Fruit fly (Drosophila melanogaster): ENCODE results near the gene Axud1.

Axud1 gene

dm6 chr2L:2404631-2405030, 39.5 kb downstream of the Axud1 start:
- TF ChIP-seq seq (GFP tag; IDR thresholded peaks at IDR 0.05) (no peak), Hr39 (optimal IDR thresholded peaks at IDR 0.05) (peak; percentile 66)

- TF ChIP-seq kni (GFP tag; optimal IDR thresholded peaks at IDR 0.05) (peak; percentile 14), Blimp-1 (GFP tag; optimal IDR thresholded peaks at IDR 0.05) (no peak), vfl (GFP tag; optimal IDR thresholded peaks at IDR 0.05) (no peak), ken (GFP tag; IDR thresholded peaks at IDR 0.05) (no peak), Drgx (GFP tag; IDR thresholded peaks at IDR 0.05) (peak; percentile 76), CG17359 (tag; optimal IDR thresholded peaks at IDR 0.05) (peak; percentile 20), Scr (GFP tag; IDR thresholded peaks at IDR 0.05; ENCODE audit: partially characterized antibody) (no peak), caup (GFP tag; optimal IDR thresholded peaks at IDR 0.05; ENCODE audit: severe bottlenecking) (no peak), ewg (GFP tag; optimal IDR thresholded peaks at IDR 0.05) (no peak), CG6689 (GFP tag; IDR thresholded peaks at IDR 0.05) (peak; percentile 27; the same call in 1 of the 2 replicates), p53 (GFP tag; optimal IDR thresholded peaks at IDR 0.05) (no peak), CG8478 (optimal IDR thresholded peaks at IDR 0.05) (no peak), Nf-YB (GFP tag; optimal IDR thresholded peaks at IDR 0.05) (no peak), slou (GFP tag; optimal IDR thresholded peaks at IDR 0.05) (no peak), mam (GFP tag; optimal IDR thresholded peaks at IDR 0.05) (no peak), CG34422 (GFP tag; IDR thresholded peaks at IDR 0.05) (no peak), CG34224 (GFP tag; IDR thresholded peaks at IDR 0.05; ENCODE audit: partially characterized antibody) (no peak), ac (GFP tag; optimal IDR thresholded peaks at IDR 0.05) (no peak), CG13775 (GFP tag; optimal IDR thresholded peaks at IDR 0.05) (no peak), CG12155 (GFP tag; optimal IDR thresholded peaks at IDR 0.05) (no peak), CG13123 (GFP tag; optimal IDR thresholded peaks at IDR 0.05) (no peak), Ptx1 (GFP tag; IDR thresholded peaks at IDR 0.05) (0 out of 2 replicates have a peak, but pooled peaks have one; percentile 20), croc (GFP tag; conservative IDR thresholded peaks at IDR 0.05) (no peak), NFAT (GFP tag; IDR thresholded peaks at IDR 0.05) (no peak), lov (optimal IDR thresholded peaks at IDR 0.05) (no peak), lov (GFP tag; IDR thresholded peaks at IDR 0.05) (no peak), prd (optimal IDR thresholded peaks at IDR 0.05) (no peak), prd (GFP tag; IDR thresholded peaks at IDR 0.05) (peak; percentile 33; the same call in 1 of the 3 replicates), lmd (GFP tag; IDR thresholded peaks at IDR 0.05) (no peak), Fer2 (tag; optimal IDR thresholded peaks at IDR 0.05) (no peak), CG34376 (GFP tag; optimal IDR thresholded peaks at IDR 0.05) (no peak), HLH54F (GFP tag; optimal IDR thresholded peaks at IDR 0.05) (no peak), CG4617 (GFP tag; optimal IDR thresholded peaks at IDR 0.05; ENCODE audit: borderline replicate concordance) (no peak), MESR4 (GFP tag; optimal IDR thresholded peaks at IDR 0.05) (no peak), CG9215 (GFP tag; IDR thresholded peaks at IDR 0.05) (no peak), Ets65A (GFP tag) (peak; percentile 87), Side (GFP tag; optimal IDR thresholded peaks at IDR 0.05) (no peak), CG12659 (GFP tag; optimal IDR thresholded peaks at IDR 0.05) (no peak), CG1233 (GFP tag; optimal IDR thresholded peaks at IDR 0.05) (no peak), ase (GFP tag; IDR thresholded peaks at IDR 0.05) (no peak), CG3281 (GFP tag; optimal IDR thresholded peaks at IDR 0.05) (no peak), dati (GFP tag; IDR thresholded peaks at IDR 0.05) (no peak), CG10274 (GFP tag; optimal IDR thresholded peaks at IDR 0.05) (no peak), Max (GFP tag; optimal IDR thresholded peaks at IDR 0.05) (no peak), tna (GFP tag; IDR thresholded peaks at IDR 0.05; ENCODE audit: partially characterized antibody) (no peak), zen (tag; optimal IDR thresholded peaks at IDR 0.05) (no peak), shn (GFP tag; optimal IDR thresholded peaks at IDR 0.05) (no peak), Atf6 (GFP tag; IDR thresholded peaks at IDR 0.05) (no peak), ttk (GFP tag; IDR thresholded peaks at IDR 0.05) (no peak)
Observed at dm6 chr2L:2413093-2413492, 47.9 kb downstream of the Axud1 start.

Data from whole organism, embryonic.